Worm (Caenorhabditis elegans): ENCODE measurements around the gene dcaf-1.

ce11 chrIV:9659999-9660398, 46.5 kb downstream of the dcaf-1 start:
- no peak for TF ChIP-seq nhr-48 (tag; optimal IDR thresholded peaks at IDR 0.05)
- no peak for TF ChIP-seq R02D3.7 (tag; optimal IDR thresholded peaks at IDR 0.05)
- no peak for TF ChIP-seq lin-13 (GFP tag; optimal IDR thresholded peaks at IDR 0.05)
- TF ChIP-seq zag-1 (tag; optimal IDR thresholded peaks at IDR 0.05) = no peak
- TF ChIP-seq pqm-1 (tag; optimal IDR thresholded peaks at IDR 0.05) = no peak
- no peak for TF ChIP-seq duxl-1 (tag; optimal IDR thresholded peaks at IDR 0.05; ENCODE audit: poor library complexity)
- no peak for TF ChIP-seq ztf-11 (tag; optimal IDR thresholded peaks at IDR 0.05)
- TF ChIP-seq nhr-11 (tag; optimal IDR thresholded peaks at IDR 0.05) = no peak
- TF ChIP-seq lsy-2 (tag; optimal IDR thresholded peaks at IDR 0.05) = no peak
- no peak for TF ChIP-seq ceh-82 (tag; optimal IDR thresholded peaks at IDR 0.05)
